Fruit fly (Drosophila melanogaster): ENCODE measurements around the gene Ugt36E1.

DNA sequence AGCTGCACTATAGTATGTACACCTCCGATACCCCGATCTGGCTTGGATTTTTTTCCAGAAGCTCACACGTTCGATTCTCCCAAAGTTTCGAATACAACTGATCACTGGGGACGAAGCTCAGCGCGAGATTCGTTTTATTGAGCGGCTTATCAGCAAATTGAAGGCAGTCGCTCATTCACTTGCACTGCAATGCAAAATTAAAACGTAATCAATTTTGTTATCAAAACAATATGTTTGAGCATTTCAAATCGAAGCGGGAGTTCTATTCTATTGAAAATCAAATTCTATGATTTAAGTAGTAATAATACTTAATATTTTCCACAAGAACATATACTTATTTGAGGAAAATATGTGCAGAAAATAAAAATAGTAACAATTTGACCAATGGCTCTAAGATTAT lies 17.9 kb downstream of the Ugt36E1 start, which contains the start of gene CG33120:
- TF ChIP-seq h (optimal IDR thresholded peaks at IDR 0.05) (no peak), psq (optimal IDR thresholded peaks at IDR 0.05) (no peak), insv (optimal IDR thresholded peaks at IDR 0.05) (no peak), ttk (optimal IDR thresholded peaks at IDR 0.05) (no peak)
